Worm (Caenorhabditis elegans) whole organism, early embryonic: ENCODE results near the gene rps-22.
A peak's percentile ranks its signal among the peaks of the same experiment; 100 is the strongest.

Source experiments
- B0310.2 ChIP-seq: sonication (generic microtip); optimal IDR thresholded peaks from 2 replicates; lab custom pipeline; 2016; ENCODE audit warnings: mild to moderate bottlenecking, missing genetic modification characterization, missing compliant biosample characterization
- F13C5.2 ChIP-seq: sonication (generic microtip); optimal IDR thresholded peaks from 2 replicates; lab custom pipeline; 2017; ENCODE audit warnings: mild to moderate bottlenecking, missing genetic modification characterization, inconsistent platforms, missing compliant biosample characterization
- aly-1 ChIP-seq: sonication (generic microtip); optimal IDR thresholded peaks from 2 replicates; lab custom pipeline; 2016; ENCODE audit warnings: missing genetic modification characterization, missing compliant biosample characterization
- ama-1 ChIP-seq: fragments of 150-350 bp; optimal IDR thresholded peaks from 2 replicates; lab custom pipeline; 2014
- ceh-13 ChIP-seq: fragments of 200-800 bp; sonication (Bioruptor generic); optimal IDR thresholded peaks from 2 replicates; lab custom pipeline; 2018; ENCODE audit warnings: mild to moderate bottlenecking, missing genetic modification characterization, missing compliant biosample characterization
- ceh-36 ChIP-seq: sonication (generic microtip); optimal IDR thresholded peaks from 2 replicates; lab custom pipeline; 2016; ENCODE audit warnings: missing genetic modification characterization, inconsistent platforms, missing compliant biosample characterization
- ets-7 ChIP-seq: sonication (generic microtip); optimal IDR thresholded peaks from 2 replicates; lab custom pipeline; 2016; ENCODE audit warnings: missing genotype, missing genetic modification characterization, missing compliant biosample characterization
- flt-1 ChIP-seq: fragments of 200-800 bp; sonication (Bioruptor generic); IDR thresholded peaks from 2 replicates; pipeline ENCODE4 v1.3.6; 2022; ENCODE audit warnings: missing genetic modification characterization, missing compliant biosample characterization
- hmbx-1 ChIP-seq: sonication (generic microtip); optimal IDR thresholded peaks from 2 replicates; lab custom pipeline; 2016; ENCODE audit warnings: mild to moderate bottlenecking, missing genetic modification characterization, missing compliant biosample characterization
- hmg-4 ChIP-seq: fragments of 200-800 bp; sonication (Bioruptor generic); optimal IDR thresholded peaks from 2 replicates; lab custom pipeline; 2018; ENCODE audit warnings: mild to moderate bottlenecking, missing genetic modification characterization, missing compliant biosample characterization
- hnd-1 ChIP-seq: sonication (generic microtip); optimal IDR thresholded peaks from 2 replicates; lab custom pipeline; 2016; ENCODE audit warnings: missing genetic modification characterization, missing compliant biosample characterization
- pes-1 ChIP-seq: fragments of 200-800 bp; sonication (Bioruptor generic); IDR thresholded peaks from 2 replicates; pipeline ENCODE4 v1.3.6; 2022; ENCODE audit warnings: missing genetic modification reagents, missing genetic modification characterization, missing compliant biosample characterization
- scrt-1 ChIP-seq: fragments of 200-800 bp; sonication (Bioruptor generic); IDR thresholded peaks from 2 replicates; pipeline ENCODE4 v1.3.6; 2022; ENCODE audit warnings: missing genetic modification characterization, missing compliant biosample characterization
- sea-1 ChIP-seq: fragments of 200-800 bp; sonication (Bioruptor generic); conservative IDR thresholded peaks from 2 replicates; pipeline ENCODE4 v1.3.6; 2022; ENCODE audit warnings: missing genetic modification characterization, missing compliant biosample characterization
- tbx-11 ChIP-seq: fragments of 200-800 bp; sonication (Bioruptor generic); IDR thresholded peaks from 2 replicates; pipeline ENCODE4 v1.3.6; 2022; ENCODE audit warnings: missing genetic modification characterization, missing compliant biosample characterization
- tbx-37 ChIP-seq: fragments of 200-800 bp; sonication (Bioruptor generic); conservative IDR thresholded peaks from 2 replicates; pipeline ENCODE4 v1.3.6; 2022; ENCODE audit warnings: missing genetic modification reagents, missing genetic modification characterization, missing compliant biosample characterization
- tra-4 ChIP-seq: sonication (generic microtip); optimal IDR thresholded peaks from 2 replicates; lab custom pipeline; 2017; ENCODE audit warnings: missing genetic modification characterization, missing compliant biosample characterization

The rps-22 gene

ce11 chrIII:1950236-1950635, at the start of gene rps-22, which contains the start of gene polh-1:
Gene rps-22, plus strand, starts transcription at chrIII:1950535.
Gene polh-1, minus strand, starts transcription at chrIII:1950269.
- TF ChIP-seq pes-1 (GFP tag; lab: Robert Waterston, UW) (no peak), scrt-1 (GFP tag; lab: Robert Waterston, UW) (no peak), hnd-1 (tag; lab: Kevin White, UChicago) (no peak), hmg-4 (peak; percentile 11), hmbx-1 (tag; lab: Kevin White, UChicago) (no peak), ceh-36 (tag; lab: Kevin White, UChicago) (no peak), B0310.2 (tag; lab: Kevin White, UChicago) (no peak), aly-1 (tag; lab: Kevin White, UChicago) (no peak), ama-1 (lab: Kevin White, UChicago) (no peak), flt-1 (peak; percentile 55), tra-4 (peak; percentile 3), ets-7 (no peak), sea-1 (GFP tag; lab: Robert Waterston, UW) (no peak), tbx-37 (no peak), tbx-11 (GFP tag; lab: Robert Waterston, UW) (no peak), F13C5.2 (tag; lab: Kevin White, UChicago) (peak; percentile 75), ceh-13 (GFP tag; lab: Kevin White, UChicago) (no peak)

DNA sequence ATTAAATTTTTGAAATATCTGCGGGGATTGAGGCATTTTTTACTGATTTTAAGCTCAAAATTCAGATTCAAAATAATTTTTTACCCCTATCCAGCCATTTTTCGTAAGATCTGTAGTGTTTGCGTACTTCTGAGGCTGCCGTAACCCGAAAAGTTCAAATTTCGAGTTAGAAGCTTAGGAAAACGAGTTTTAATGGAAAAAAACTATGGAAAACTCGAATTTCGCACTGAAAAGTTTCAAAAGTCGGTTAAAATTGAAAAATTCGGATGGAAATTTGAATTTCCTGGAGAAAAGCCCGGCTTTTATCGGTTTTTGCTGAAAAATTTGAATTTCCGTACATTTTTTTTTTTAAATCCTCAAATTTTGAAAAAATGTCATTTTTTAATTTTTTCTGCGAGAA, 46.4 kb upstream of the rps-22 start:
- TF ChIP-seq pes-1 (GFP tag; lab: Robert Waterston, UW) (no peak), hnd-1 (tag; lab: Kevin White, UChicago) (no peak), flt-1 (no peak)

- TF ChIP-seq ceh-13 (GFP tag; lab: Kevin White, UChicago) = no peak
- TF ChIP-seq F13C5.2 (tag; lab: Kevin White, UChicago) = no peak
- TF ChIP-seq tbx-37 = no peak
- no peak for TF ChIP-seq ama-1 (lab: Kevin White, UChicago)
- TF ChIP-seq ets-7 = no peak
- TF ChIP-seq tbx-11 (GFP tag; lab: Robert Waterston, UW) = no peak
- no peak for TF ChIP-seq hnd-1 (tag; lab: Kevin White, UChicago)
- TF ChIP-seq flt-1 = no peak
- TF ChIP-seq pes-1 (GFP tag; lab: Robert Waterston, UW) = no peak
Measured at ce11 chrIII:1905589-1905988, 44.7 kb upstream of the rps-22 start, which contains the start of the genes B0524.6 and pqn-41. Gene B0524.6, minus strand, starts transcription at chrIII:1905640. Gene pqn-41, plus strand, starts transcription at chrIII:1905958.

- TF ChIP-seq ceh-36 (tag; lab: Kevin White, UChicago) (peak; percentile 29), hmg-4 (no peak)
Measured at ce11 chrIII:1918311-1918932, 31.9 kb upstream of the rps-22 start.

DNA sequence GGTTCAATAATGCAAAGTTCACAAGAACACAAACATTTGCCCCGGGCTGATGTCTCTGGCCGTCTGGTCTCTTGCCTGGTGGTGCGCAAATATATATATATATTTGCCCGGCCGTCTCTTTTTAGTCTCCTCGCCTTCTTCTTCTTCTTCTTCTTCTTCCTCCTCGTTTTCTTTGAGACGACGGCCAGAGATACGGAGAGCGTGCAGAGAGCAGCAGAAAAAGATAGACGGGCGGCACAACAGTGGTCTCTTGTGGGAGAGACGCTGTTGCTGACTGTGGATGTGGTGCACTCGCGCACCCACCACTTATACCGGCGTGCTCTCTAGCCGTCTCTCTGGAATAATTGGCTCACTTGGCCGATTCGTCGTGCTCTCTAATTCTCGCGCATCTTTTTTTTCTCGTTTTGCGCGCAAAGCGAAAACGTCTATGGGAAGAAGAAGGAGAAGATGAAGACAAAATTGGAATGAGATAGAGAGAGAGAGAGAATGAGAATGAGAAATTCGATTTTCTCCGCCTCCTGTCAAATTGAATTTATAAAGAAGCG, 29.1 kb upstream of the rps-22 start:
- TF ChIP-seq hnd-1 (tag; lab: Kevin White, UChicago) = no peak
- peak; percentile 26 for TF ChIP-seq aly-1 (tag; lab: Kevin White, UChicago)
- 0 out of 2 replicates have a peak, but pooled peaks have one; percentile 22 for TF ChIP-seq tbx-11 (GFP tag; lab: Robert Waterston, UW)
- TF ChIP-seq hmg-4 = peak; percentile 82
- TF ChIP-seq tbx-37 = no peak; the same call in 1 of the 2 replicates
- TF ChIP-seq ceh-36 (tag; lab: Kevin White, UChicago) = peak; percentile 50
- peak; percentile 45 for TF ChIP-seq ets-7
- 0 out of 2 replicates have a peak, but pooled peaks have one; percentile 17 for TF ChIP-seq scrt-1 (GFP tag; lab: Robert Waterston, UW)
- TF ChIP-seq F13C5.2 (tag; lab: Kevin White, UChicago) = peak; percentile 63
- no peak for TF ChIP-seq B0310.2 (tag; lab: Kevin White, UChicago)
- TF ChIP-seq pes-1 (GFP tag; lab: Robert Waterston, UW) = peak; percentile 49; the same call in 1 of the 2 replicates

DNA sequence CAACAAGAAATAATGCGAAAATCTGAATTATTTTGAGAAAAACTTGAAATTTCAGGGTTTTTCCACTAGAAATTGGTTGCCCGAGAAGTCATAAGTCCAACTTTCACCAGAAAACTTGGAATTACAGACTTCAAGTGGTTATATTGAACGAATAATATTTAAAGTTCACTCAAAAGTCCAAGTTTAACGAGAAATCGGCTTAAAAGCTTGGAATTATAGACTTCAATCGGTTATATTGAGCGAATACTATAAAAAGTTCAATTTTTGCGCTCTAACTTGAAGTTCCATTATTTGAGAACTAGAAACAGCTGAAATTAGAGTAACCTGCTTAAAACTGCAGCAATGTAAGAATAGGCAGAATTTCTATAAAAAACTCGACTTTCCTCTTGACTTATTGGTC, 28.3 kb upstream of the rps-22 start:
- TF ChIP-seq sea-1 (GFP tag; lab: Robert Waterston, UW) (no peak), tbx-11 (GFP tag; lab: Robert Waterston, UW) (no peak), B0310.2 (tag; lab: Kevin White, UChicago) (no peak), ama-1 (lab: Kevin White, UChicago) (no peak), aly-1 (tag; lab: Kevin White, UChicago) (no peak)

DNA sequence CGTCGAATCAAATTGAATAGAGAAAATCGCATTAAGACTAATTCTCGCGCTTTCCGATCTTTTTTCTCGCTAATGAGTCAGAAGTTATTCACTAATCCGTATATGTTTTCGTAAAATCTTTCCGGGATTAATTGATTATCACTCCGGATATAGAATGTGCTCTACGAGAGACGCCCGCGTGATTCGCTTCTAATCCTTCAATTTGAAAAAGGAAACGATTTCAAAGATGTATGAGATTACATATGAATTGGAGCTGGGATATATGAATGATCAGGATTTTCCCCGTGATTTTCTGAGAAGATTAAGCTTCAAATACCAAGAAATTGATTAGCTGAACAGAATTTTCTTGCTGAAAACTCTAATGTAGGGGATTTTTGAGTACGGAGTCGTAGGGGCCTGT, 27.8 kb upstream of the rps-22 start:
- no peak for TF ChIP-seq ceh-13 (GFP tag; lab: Kevin White, UChicago)
- no peak for TF ChIP-seq aly-1 (tag; lab: Kevin White, UChicago)
- TF ChIP-seq sea-1 (GFP tag; lab: Robert Waterston, UW) = no peak
- TF ChIP-seq pes-1 (GFP tag; lab: Robert Waterston, UW) = no peak
- TF ChIP-seq ceh-36 (tag; lab: Kevin White, UChicago) = peak; percentile 53
- no peak for TF ChIP-seq scrt-1 (GFP tag; lab: Robert Waterston, UW)
- TF ChIP-seq tbx-11 (GFP tag; lab: Robert Waterston, UW) = no peak
